Worm (Caenorhabditis elegans) whole organism, L4 larva: ENCODE measurements around the gene ZK105.8.

ENCODE experiments used
- hlh-30 ChIP-seq: sonication (generic microtip); optimal IDR thresholded peaks from 2 replicates; lab custom pipeline; 2017; ENCODE audit warnings: antibody characterized with exemption, mild to moderate bottlenecking, missing genetic modification characterization, missing compliant biosample characterization; ENCODE audit not compliant: insufficient read depth
- hmg-1.1 ChIP-seq: fragments of 200-800 bp; sonication (Bioruptor generic); IDR thresholded peaks from 2 replicates; pipeline ENCODE4 v1.3.6; 2022; ENCODE audit warnings: missing genetic modification reagents, missing genetic modification characterization, missing compliant biosample characterization
- nhr-6 ChIP-seq: fragments of 150-350 bp; optimal IDR thresholded peaks from 2 replicates; lab custom pipeline; 2014; ENCODE audit warnings: missing biosample characterization, missing genetic modification characterization
- zfp-3 ChIP-seq: fragments of 200-800 bp; sonication (Bioruptor generic); conservative IDR thresholded peaks from 2 replicates; pipeline ENCODE4 v1.3.6; 2022; ENCODE audit warnings: missing genetic modification reagents, missing genetic modification characterization, missing compliant biosample characterization

DNA sequence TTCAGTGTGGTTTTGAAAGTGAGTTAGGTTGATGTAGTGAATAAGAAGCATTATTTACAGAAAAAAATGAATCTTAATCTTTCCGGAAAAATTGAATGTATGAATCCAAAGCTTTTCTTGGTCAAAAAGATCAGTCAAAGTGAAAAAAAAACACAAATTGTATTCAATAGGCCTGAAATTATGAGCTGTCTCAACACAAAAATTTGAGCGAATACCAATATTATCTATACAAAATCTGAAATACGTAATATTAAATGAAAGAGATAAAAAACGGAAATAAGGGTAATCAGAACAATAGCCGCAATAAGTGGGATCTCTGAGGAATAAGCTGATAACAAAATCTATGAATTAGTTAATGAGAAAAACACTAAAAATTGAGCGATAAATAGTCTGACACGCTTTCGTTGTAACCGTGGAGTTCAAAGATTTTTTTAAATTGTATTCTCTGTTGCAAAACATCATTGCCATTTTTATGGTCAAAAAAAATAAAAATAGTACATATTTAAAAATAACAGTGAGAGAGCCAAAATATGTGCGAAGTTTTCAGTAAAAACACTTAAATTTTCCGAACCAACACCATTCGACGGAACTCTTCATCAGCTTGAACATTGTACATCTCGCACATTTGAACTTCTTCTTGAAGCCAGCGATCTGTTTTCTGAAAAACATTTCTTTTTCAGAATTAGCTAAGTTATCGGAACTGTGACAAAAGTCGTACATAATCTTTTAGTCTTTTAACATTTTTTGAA lies 40.2 kb upstream of the ZK105.8 start, which contains the start of gene sre-11:
- TF ChIP-seq hlh-30 (tag; lab: Kevin White, UChicago) (no peak), zfp-3 (GFP tag; lab: Robert Waterston, UW) (no peak), nhr-6 (no peak), hmg-1.1 (GFP tag; lab: Robert Waterston, UW) (no peak)
